Worm (Caenorhabditis elegans): ENCODE results near the gene F32G8.3.

DNA sequence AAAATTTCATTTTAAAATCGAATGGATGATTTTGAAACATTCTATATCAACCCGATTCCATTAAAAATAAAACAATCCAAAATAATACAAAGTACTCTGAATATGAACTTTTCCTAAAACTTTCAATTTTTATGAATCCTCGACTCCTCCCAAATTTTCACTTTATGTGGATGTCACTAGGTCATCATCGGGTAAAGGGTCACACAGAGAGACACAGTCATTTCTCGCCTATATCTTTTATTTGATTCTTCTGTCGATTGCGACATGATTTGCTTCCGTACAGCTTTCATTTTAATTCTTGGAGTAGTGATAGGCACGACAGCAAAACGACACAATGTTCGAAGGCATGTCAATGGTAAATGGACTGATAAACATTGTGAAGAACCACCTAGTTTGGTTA lies 26.6 kb downstream of the F32G8.3 start, which contains the start of gene F25D1.3:
- no peak for TF ChIP-seq lin-13 (GFP tag; optimal IDR thresholded peaks at IDR 0.05)
- TF ChIP-seq mdl-1 (tag; optimal IDR thresholded peaks at IDR 0.05) = no peak
- TF ChIP-seq nhr-76 (tag; optimal IDR thresholded peaks at IDR 0.05) = no peak
- TF ChIP-seq fos-1 (tag; optimal IDR thresholded peaks at IDR 0.05) = no peak
- TF ChIP-seq unc-62 (GFP tag; optimal IDR thresholded peaks at IDR 0.05 in 1 of 2) = no peak
- no peak for TF ChIP-seq unc-62 (tag; optimal IDR thresholded peaks at IDR 0.05)
- TF ChIP-seq ceh-82 (tag; optimal IDR thresholded peaks at IDR 0.05) = no peak
- no peak for TF ChIP-seq Y48G9A.11 (GFP tag; IDR thresholded peaks at IDR 0.05)
- TF ChIP-seq aly-2 (tag; optimal IDR thresholded peaks at IDR 0.05) = no peak
- no peak for TF ChIP-seq nhr-11 (tag; optimal IDR thresholded peaks at IDR 0.05)
- TF ChIP-seq pha-4 (GFP tag; IDR thresholded peaks at IDR 0.05) = no peak
- TF ChIP-seq pha-4 (tag; optimal IDR thresholded peaks at IDR 0.05) = no peak
- TF ChIP-seq ceh-28 (tag; optimal IDR thresholded peaks at IDR 0.05) = no peak
